Worm (Caenorhabditis elegans) whole organism, L1 larva: ENCODE results near the gene F35D2.6.

Experiments used
- C04F5.9 ChIP-seq: sonication (generic microtip); optimal IDR thresholded peaks from 2 replicates; lab custom pipeline; 2016; ENCODE audit warnings: missing genetic modification characterization, missing compliant biosample characterization
- Y116A8C.19 ChIP-seq: sonication (generic microtip); optimal IDR thresholded peaks from 2 replicates; lab custom pipeline; 2016; ENCODE audit warnings: missing compliant biosample characterization, missing genetic modification characterization, borderline replicate concordance
- ama-1 ChIP-seq: fragments of 150-350 bp; optimal IDR thresholded peaks from 2 replicates; lab custom pipeline; 2014
- blmp-1 ChIP-seq: fragments of 150-350 bp; optimal IDR thresholded peaks from 2 replicates; lab custom pipeline; 2014; ENCODE audit warnings: missing biosample characterization, missing genetic modification characterization
- ceh-82 ChIP-seq, 3 experiments: fragments of 150-350 bp in 1 of 3; sonication (generic microtip) in 2 of 3; optimal IDR thresholded peaks; 2 replicates each; lab custom pipeline; 2014 to 2017; ENCODE audit warnings: missing biosample characterization in 3 of 3, missing genetic modification characterization in 3 of 3
- dpl-1 ChIP-seq, 3 experiments: fragments of 150-350 bp in 2 of 3; sonication (generic microtip) in 1 of 3; optimal IDR thresholded peaks; 2 replicates each; lab custom pipeline; 2014 to 2017; ENCODE audit warnings: missing biosample characterization in 3 of 3, missing genetic modification characterization in 3 of 3, missing genetic modification reagents in 3 of 3
- efl-1 ChIP-seq, 4 experiments: fragments of 150-350 bp; optimal IDR thresholded peaks in 3 of 4; peaks in 1 of 4; 1 replicate in 1 of 4; 2 replicates in 3 of 4; lab custom pipeline; 2014; ENCODE audit warnings: missing biosample characterization in 2 of 4, missing genetic modification characterization in 2 of 4, missing genetic modification reagents in 2 of 4
- egl-27 ChIP-seq, 2 experiments: fragments of 150-350 bp in 1 of 2; sonication (generic microtip); optimal IDR thresholded peaks; 3 replicates each; lab custom pipeline; 2017 to 2018; ENCODE audit warnings: missing biosample characterization in 2 of 2, missing genetic modification characterization in 2 of 2, missing genetic modification reagents in 2 of 2
- fkh-4 ChIP-seq: sonication (generic microtip); optimal IDR thresholded peaks from 2 replicates; lab custom pipeline; 2016; ENCODE audit warnings: missing compliant biosample characterization, missing genetic modification characterization, borderline replicate concordance
- fkh-8 ChIP-seq: sonication (generic microtip); optimal IDR thresholded peaks from 2 replicates; lab custom pipeline; 2016; ENCODE audit warnings: mild to moderate bottlenecking, missing genetic modification characterization, missing compliant biosample characterization
- fos-1 ChIP-seq: fragments of 150-350 bp; optimal IDR thresholded peaks from 2 replicates; lab custom pipeline; 2014; ENCODE audit warnings: missing biosample characterization, missing genetic modification characterization
- isw-1 ChIP-seq: fragments of 200-800 bp; sonication (Bioruptor generic); IDR thresholded peaks from 2 replicates; pipeline ENCODE4 v1.3.6; 2022; ENCODE audit warnings: missing genetic modification characterization, missing compliant biosample characterization
- lin-13 ChIP-seq: fragments of 150-350 bp; optimal IDR thresholded peaks from 2 replicates; lab custom pipeline; 2014; ENCODE audit warnings: missing biosample characterization, missing genetic modification reagents, missing genetic modification characterization
- lin-15B ChIP-seq: fragments of 150-350 bp; sonication (generic microtip); optimal IDR thresholded peaks from 3 replicates; lab custom pipeline; 2014; ENCODE audit warnings: missing biosample characterization, missing genetic modification characterization
- lin-35 ChIP-seq, 2 experiments: fragments of 150-350 bp; optimal IDR thresholded peaks; 2 replicates each; lab custom pipeline; 2014; ENCODE audit warnings: missing biosample characterization in 2 of 2, missing genetic modification characterization in 2 of 2, missing genetic modification reagents in 2 of 2
- lir-3 ChIP-seq: sonication (generic microtip); optimal IDR thresholded peaks from 2 replicates; lab custom pipeline; 2016; ENCODE audit warnings: mild to moderate bottlenecking, missing genetic modification characterization, moderate library complexity, missing compliant biosample characterization; ENCODE audit not compliant: poor library complexity
- mab-9 ChIP-seq: fragments of 200-800 bp; sonication (Bioruptor generic); IDR thresholded peaks from 2 replicates; pipeline ENCODE4 v1.3.6; 2022; ENCODE audit warnings: missing genetic modification reagents, missing genetic modification characterization, missing compliant biosample characterization
- mdl-1 ChIP-seq, 2 experiments: fragments of 150-350 bp; optimal IDR thresholded peaks; 2 replicates each; lab custom pipeline; 2014 to 2017; ENCODE audit warnings: missing biosample characterization in 2 of 2, missing genetic modification characterization in 2 of 2, inconsistent platforms in 1 of 2
- mep-1 ChIP-seq: fragments of 150-350 bp; optimal IDR thresholded peaks from 2 replicates; lab custom pipeline; 2014; ENCODE audit warnings: missing biosample characterization, missing genetic modification characterization
- nhr-28 ChIP-seq: fragments of 150-350 bp; optimal IDR thresholded peaks from 2 replicates; lab custom pipeline; 2014; ENCODE audit warnings: missing biosample characterization, missing genetic modification characterization
- nhr-47 ChIP-seq: sonication (generic microtip); optimal IDR thresholded peaks from 2 replicates; lab custom pipeline; 2016; ENCODE audit warnings: mild to moderate bottlenecking, missing genetic modification characterization, moderate library complexity, missing compliant biosample characterization
- nhr-77 ChIP-seq: fragments of 150-350 bp; optimal IDR thresholded peaks from 2 replicates; lab custom pipeline; 2014; ENCODE audit warnings: missing biosample characterization, missing genetic modification characterization
- pag-3 ChIP-seq: sonication (generic microtip); optimal IDR thresholded peaks from 2 replicates; lab custom pipeline; 2017; ENCODE audit warnings: missing genetic modification characterization, mild to moderate bottlenecking, missing compliant biosample characterization, antibody characterized with exemption, borderline replicate concordance; ENCODE audit not compliant: insufficient read depth
- pax-3 ChIP-seq: fragments of 200-800 bp; sonication (Bioruptor generic); optimal IDR thresholded peaks from 2 replicates; lab custom pipeline; 2018; ENCODE audit warnings: mild to moderate bottlenecking, missing genetic modification characterization, moderate library complexity, missing compliant biosample characterization
- snu-23 ChIP-seq: sonication (generic microtip); optimal IDR thresholded peaks from 2 replicates; lab custom pipeline; 2016; ENCODE audit warnings: missing genetic modification characterization, missing compliant biosample characterization
- sox-4 ChIP-seq: sonication (generic microtip); optimal IDR thresholded peaks from 2 replicates; lab custom pipeline; 2016; ENCODE audit warnings: missing genetic modification characterization, missing compliant biosample characterization
- sup-37 ChIP-seq: fragments of 200-800 bp; sonication (Bioruptor generic); optimal IDR thresholded peaks from 2 replicates; lab custom pipeline; 2018; ENCODE audit warnings: mild to moderate bottlenecking, missing genetic modification characterization, missing compliant biosample characterization
- swsn-7 ChIP-seq: sonication (generic microtip); optimal IDR thresholded peaks from 2 replicates; lab custom pipeline; 2016; ENCODE audit warnings: missing genetic modification characterization, missing compliant biosample characterization
- tbx-2 ChIP-seq: sonication (generic microtip); optimal IDR thresholded peaks from 2 replicates; lab custom pipeline; 2016; ENCODE audit warnings: missing genetic modification characterization, missing compliant biosample characterization
- unc-30 ChIP-seq: sonication (generic microtip); optimal IDR thresholded peaks from 2 replicates; lab custom pipeline; 2017; ENCODE audit warnings: missing biosample characterization, missing genetic modification characterization
- xbp-1 ChIP-seq: sonication (generic microtip); optimal IDR thresholded peaks from 2 replicates; lab custom pipeline; 2016; ENCODE audit warnings: missing genetic modification characterization, missing compliant biosample characterization
- ztf-4 ChIP-seq: fragments of 150-350 bp; optimal IDR thresholded peaks from 2 replicates; lab custom pipeline; 2014; ENCODE audit warnings: missing biosample characterization, missing genetic modification characterization

Gene F35D2.6

ce11 chrII:7537603-7538230 lies 39.8 kb upstream of the F35D2.6 start, which contains the start of gene nfi-1 (continued):
- TF ChIP-seq dpl-1 (GFP tag; optimal IDR thresholded peaks at IDR 0.05; lab: Kevin White, UChicago) (peak; percentile 65 to 87 (median 76)), efl-1 (optimal IDR thresholded peaks at IDR 0.05; lab: Kevin White, UChicago) (peak; percentile 44 to 80), efl-1 (GFP tag; optimal IDR thresholded peaks at IDR 0.05 in 1 of 2; lab: Kevin White, UChicago) (peak; percentile 82 to 97), ztf-4 (tag; lab: Kevin White, UChicago) (no peak)

DNA sequence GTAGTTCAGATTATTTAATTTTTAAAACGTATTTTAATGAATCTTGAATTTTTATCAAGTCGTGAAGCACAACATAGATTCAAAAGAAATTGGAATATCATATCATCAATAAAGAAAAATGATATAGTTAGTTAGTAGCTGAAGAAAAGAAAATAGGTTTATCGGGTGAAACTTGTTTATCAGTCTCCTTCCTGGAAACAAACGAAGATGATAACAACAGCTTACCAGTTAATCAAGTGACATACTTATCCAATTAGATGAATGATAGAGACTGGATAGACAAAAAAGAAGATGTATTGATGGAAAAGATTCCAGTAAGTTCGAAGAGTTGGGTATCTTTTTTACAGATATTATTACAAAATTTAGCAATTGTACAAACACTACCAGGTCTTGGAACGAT lies 34.6 kb upstream of the F35D2.6 start:
- TF ChIP-seq egl-27 (tag; optimal IDR thresholded peaks at IDR 0.05; lab: Kevin White, UChicago) (no peak), blmp-1 (tag; lab: Kevin White, UChicago) (peak; percentile 58), sup-37 (GFP tag; lab: Kevin White, UChicago) (no peak)

DNA sequence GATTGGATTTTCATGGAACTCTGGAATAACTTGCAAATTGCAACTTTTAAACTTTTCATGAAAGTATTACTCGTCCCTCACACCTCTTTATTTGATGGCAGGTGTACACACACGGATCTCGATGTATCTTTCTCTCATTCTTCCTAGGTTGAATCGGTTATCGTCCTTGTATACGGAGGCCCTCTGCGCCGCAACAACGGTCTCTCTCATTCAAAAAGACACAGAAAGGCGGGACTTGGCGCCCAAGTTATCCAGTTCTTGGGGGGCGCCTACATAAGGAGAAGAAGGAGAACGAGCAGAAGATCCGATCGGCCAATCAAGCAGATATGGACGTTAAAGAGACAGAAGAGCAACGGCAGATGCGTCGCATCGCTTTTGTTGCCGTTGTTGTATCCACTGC lies 33.7 kb upstream of the F35D2.6 start, which contains the start of gene rol-8:
Gene rol-8, plus strand, starts transcription at position 301 of the 400 bp plus-strand sequence.
- TF ChIP-seq lir-3 (tag; lab: Kevin White, UChicago): no peak
- no peak for TF ChIP-seq mab-9 (GFP tag; lab: Robert Waterston, UW)
- no peak for TF ChIP-seq pax-3 (tag; lab: Kevin White, UChicago)
- no peak for TF ChIP-seq nhr-28 (tag; lab: Kevin White, UChicago)
- TF ChIP-seq ceh-82 (tag; optimal IDR thresholded peaks at IDR 0.05; lab: Kevin White, UChicago): no peak
- no peak for TF ChIP-seq fos-1 (tag; lab: Kevin White, UChicago)
- no peak for TF ChIP-seq swsn-7 (tag; lab: Kevin White, UChicago)
- TF ChIP-seq blmp-1 (tag; lab: Kevin White, UChicago): peak; percentile 9

ce11 chrII:7544782-7545181 lies 32.7 kb upstream of the F35D2.6 start:
- no peak for TF ChIP-seq C04F5.9
- TF ChIP-seq unc-30 (tag; lab: Kevin White, UChicago): no peak
- no peak for TF ChIP-seq pax-3 (tag; lab: Kevin White, UChicago)
- TF ChIP-seq snu-23: no peak
- no peak for TF ChIP-seq sox-4 (tag; lab: Kevin White, UChicago)
- TF ChIP-seq fkh-4 (tag; lab: Kevin White, UChicago): no peak
- TF ChIP-seq fkh-8: no peak
- TF ChIP-seq pag-3: no peak
- no peak for TF ChIP-seq isw-1 (GFP tag; lab: Robert Waterston, UW)
- no peak for TF ChIP-seq lin-15B (tag; lab: Kevin White, UChicago)
- TF ChIP-seq nhr-47: no peak
- TF ChIP-seq lin-35 (GFP tag; optimal IDR thresholded peaks at IDR 0.05; lab: Kevin White, UChicago): no peak
- TF ChIP-seq tbx-2: no peak
- TF ChIP-seq xbp-1 (tag; lab: Kevin White, UChicago): no peak
- TF ChIP-seq mdl-1 (tag; optimal IDR thresholded peaks at IDR 0.05; lab: Kevin White, UChicago): no peak
- no peak for TF ChIP-seq lin-13
- no peak for TF ChIP-seq mep-1
- no peak for TF ChIP-seq sup-37 (GFP tag; lab: Kevin White, UChicago)
- TF ChIP-seq, all 84 proteins: peak for 0

ce11 chrII:7545364-7545763 lies 32.1 kb upstream of the F35D2.6 start:
- TF ChIP-seq egl-27 (tag; optimal IDR thresholded peaks at IDR 0.05; lab: Kevin White, UChicago) (no peak), ama-1 (lab: Kevin White, UChicago) (peak; percentile 85), nhr-77 (tag; lab: Kevin White, UChicago) (no peak), Y116A8C.19 (tag; lab: Kevin White, UChicago) (no peak), ztf-4 (tag; lab: Kevin White, UChicago) (peak; percentile 17), blmp-1 (tag; lab: Kevin White, UChicago) (peak; percentile 97)
